Worm (Caenorhabditis elegans) whole organism, late embryonic: ENCODE data around the gene ZK488.6.

Experiments
- ama-1 ChIP-seq: fragments of 150-350 bp; optimal IDR thresholded peaks from 2 replicates; lab custom pipeline; 2014
- ceh-22 ChIP-seq: sonication (generic microtip); optimal IDR thresholded peaks from 2 replicates; lab custom pipeline; 2017; ENCODE audit warnings: missing biosample characterization, missing genetic modification characterization
- pag-3 ChIP-seq: sonication (generic microtip); optimal IDR thresholded peaks from 2 replicates; lab custom pipeline; 2016; ENCODE audit warnings: missing compliant biosample characterization, missing genetic modification characterization, borderline replicate concordance
- pat-9 ChIP-seq: fragments of 200-800 bp; sonication (Bioruptor generic); optimal IDR thresholded peaks from 2 replicates; lab custom pipeline; 2018; ENCODE audit warnings: mild to moderate bottlenecking, missing genetic modification characterization, moderate library complexity, missing compliant biosample characterization

DNA sequence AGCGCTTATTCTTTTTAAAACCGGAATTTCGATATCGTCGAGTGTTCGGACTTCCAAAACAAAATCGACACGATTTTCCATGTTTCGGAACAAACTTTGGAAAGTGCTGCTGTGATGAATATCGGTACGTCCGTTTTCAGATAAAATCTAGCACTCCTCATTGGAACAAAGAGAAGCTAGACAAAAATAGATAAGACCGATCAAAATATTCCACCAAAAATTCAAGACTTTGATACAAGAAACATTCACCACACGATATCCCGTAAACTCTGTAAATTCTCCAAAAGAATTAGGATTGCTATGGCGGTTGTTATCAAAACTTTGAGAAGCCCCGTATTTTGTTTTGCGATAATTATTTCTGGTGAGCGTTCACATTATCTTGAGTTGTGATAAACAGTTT is 47.1 kb upstream of the ZK488.6 start, which contains the start of gene C14C6.3:
- TF ChIP-seq ceh-22 (tag; lab: Kevin White, UChicago) (no peak), pag-3 (tag; lab: Kevin White, UChicago) (no peak), ama-1 (lab: Kevin White, UChicago) (no peak), pat-9 (no peak)
